Fruit fly (Drosophila melanogaster): ENCODE results near the gene cype.
A peak's percentile ranks its signal among the peaks of the same experiment; 100 is the strongest.

cype gene

DNA sequence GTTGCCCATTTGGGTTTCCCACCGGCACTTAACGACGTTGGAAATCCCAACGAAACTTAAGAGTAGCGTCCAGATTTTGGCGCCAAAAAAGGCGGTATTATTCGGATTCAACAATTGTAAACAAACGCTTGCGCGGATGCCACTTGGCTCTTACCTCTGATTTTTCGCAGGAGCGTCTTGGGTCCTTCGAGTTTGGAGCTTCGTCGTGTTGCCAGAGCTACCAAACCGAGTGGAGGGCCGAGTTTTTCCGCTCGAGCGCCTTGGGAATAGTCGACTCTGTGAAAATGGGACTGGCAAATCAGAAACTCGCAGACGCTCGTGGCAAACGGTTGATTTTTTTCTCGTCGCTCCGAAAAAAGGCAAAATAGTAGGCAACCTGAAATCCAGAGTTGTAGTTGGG lies 18.9 kb downstream of the cype start, which contains the start of gene nompC:
nompC (plus strand) TSS at position 301 of the 400 bp plus-strand sequence.
- no peak for TF ChIP-seq Rel (GFP tag; optimal IDR thresholded peaks at IDR 0.05)
- no peak for TF ChIP-seq Rel (tag; optimal IDR thresholded peaks at IDR 0.05)
- TF ChIP-seq N (GFP tag; optimal IDR thresholded peaks at IDR 0.05) = no peak
- TF ChIP-seq foxo (GFP tag; optimal IDR thresholded peaks at IDR 0.05) = no peak
- no peak for TF ChIP-seq fru (GFP tag; optimal IDR thresholded peaks at IDR 0.05)
- no peak for TF ChIP-seq pan (optimal IDR thresholded peaks at IDR 0.05)
- no peak for TF ChIP-seq Hr83 (GFP tag; optimal IDR thresholded peaks at IDR 0.05; ENCODE audit: poor library complexity, severe bottlenecking)
- TF ChIP-seq Hnf4 (GFP tag; optimal IDR thresholded peaks at IDR 0.05) = no peak
- no peak for TF ChIP-seq dl (GFP tag; optimal IDR thresholded peaks at IDR 0.05; ENCODE audit: insufficient read depth in 1 of 2, partially characterized antibody in 2 of 2)
- TF ChIP-seq dmrt93B (GFP tag; optimal IDR thresholded peaks at IDR 0.05) = no peak
- TF ChIP-seq h (GFP tag; optimal IDR thresholded peaks at IDR 0.05) = no peak
- no peak for TF ChIP-seq br (GFP tag; optimal IDR thresholded peaks at IDR 0.05)
- TF ChIP-seq Hr78 (GFP tag; optimal IDR thresholded peaks at IDR 0.05) = no peak

DNA sequence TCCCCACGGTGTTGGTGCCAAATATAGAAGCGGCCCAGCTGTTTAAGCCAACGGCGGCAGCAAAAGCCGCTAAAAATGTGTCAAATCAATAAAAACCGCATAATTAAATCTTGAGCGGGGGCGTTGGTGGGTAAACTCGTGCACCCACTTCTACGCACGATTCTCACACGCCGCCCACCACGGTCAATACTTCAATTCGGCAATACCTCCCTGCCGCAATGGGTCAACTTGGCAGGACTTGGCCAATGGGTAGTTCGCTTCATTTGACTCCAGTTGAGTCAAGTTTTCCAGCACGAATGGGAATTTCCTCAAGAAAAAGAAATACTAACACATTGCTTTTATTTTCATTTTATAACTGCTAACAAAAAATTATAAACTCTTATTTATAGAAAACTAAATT lies 21.6 kb downstream of the cype start:
- no peak for TF ChIP-seq tai (GFP tag; optimal IDR thresholded peaks at IDR 0.05)

DNA sequence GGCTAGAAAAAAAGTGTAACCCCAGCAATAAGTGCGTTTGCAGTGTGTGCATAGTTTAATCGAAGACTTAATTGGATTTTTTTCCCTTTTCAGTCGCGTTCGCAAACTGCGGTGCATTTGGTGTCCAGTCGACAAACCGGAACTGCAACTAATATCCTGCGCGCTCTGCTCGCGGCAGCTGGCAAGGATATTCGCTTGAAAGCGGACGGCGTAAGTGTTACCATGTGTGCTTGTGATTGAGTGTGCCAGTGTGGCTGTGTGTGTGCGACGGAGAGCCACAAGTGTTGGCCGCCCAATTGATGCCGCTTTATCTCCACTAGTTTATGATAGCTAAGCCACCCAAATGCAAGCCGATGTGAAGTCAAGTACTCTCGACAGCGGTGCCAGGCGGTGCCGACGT lies 26.4 kb downstream of the cype start:
- TF ChIP-seq CG9705 (GFP tag; optimal IDR thresholded peaks at IDR 0.05) = no peak
- no peak for TF ChIP-seq HLH106 (tag; optimal IDR thresholded peaks at IDR 0.05)
- no peak for TF ChIP-seq dmrt93B (GFP tag; optimal IDR thresholded peaks at IDR 0.05)
- TF ChIP-seq CG32264 (GFP tag; optimal IDR thresholded peaks at IDR 0.05) = no peak
- no peak for TF ChIP-seq pan (optimal IDR thresholded peaks at IDR 0.05)
- no peak for TF ChIP-seq N (GFP tag; optimal IDR thresholded peaks at IDR 0.05)
- TF ChIP-seq Dfd (GFP tag; optimal IDR thresholded peaks at IDR 0.05) = no peak
- no peak for TF ChIP-seq ey (GFP tag; optimal IDR thresholded peaks at IDR 0.05)
- TF ChIP-seq OdsH (GFP tag; optimal IDR thresholded peaks at IDR 0.05) = no peak
- no peak for TF ChIP-seq fru (GFP tag; optimal IDR thresholded peaks at IDR 0.05)
- no peak for TF ChIP-seq Hnf4 (GFP tag; optimal IDR thresholded peaks at IDR 0.05)
- TF ChIP-seq br (GFP tag; optimal IDR thresholded peaks at IDR 0.05) = no peak
- no peak for TF ChIP-seq sage (GFP tag; optimal IDR thresholded peaks at IDR 0.05)

dm6 chr2L:5362351-5362750 lies 35.3 kb downstream of the cype start:
- no peak for TF ChIP-seq h (GFP tag; optimal IDR thresholded peaks at IDR 0.05)
- no peak for TF ChIP-seq CrebA (GFP tag; optimal IDR thresholded peaks at IDR 0.05; ENCODE audit: borderline replicate concordance)
- TF ChIP-seq Mio (GFP tag; optimal IDR thresholded peaks at IDR 0.05) = no peak
- no peak for TF ChIP-seq ey (GFP tag; optimal IDR thresholded peaks at IDR 0.05)

DNA sequence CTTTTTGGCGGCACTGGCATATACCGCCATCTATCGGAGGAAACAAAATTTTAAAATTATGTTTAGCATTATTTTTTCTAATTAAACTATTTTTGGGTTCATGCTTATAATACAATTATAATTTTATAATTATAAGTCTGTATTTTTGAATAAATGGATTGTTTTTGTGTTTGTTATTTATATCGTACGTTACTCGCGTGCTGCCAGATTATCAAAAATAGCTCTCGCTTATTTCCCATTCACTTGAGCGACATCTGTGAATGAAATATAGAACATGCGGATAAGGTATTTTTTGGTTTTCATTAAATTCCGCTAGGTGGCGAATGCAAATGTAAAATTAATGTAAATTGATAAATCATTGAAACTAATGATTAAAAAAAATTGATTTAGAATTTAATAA lies 38.8 kb downstream of the cype start:
- TF ChIP-seq OdsH (GFP tag; optimal IDR thresholded peaks at IDR 0.05) = peak; percentile 13
- peak; percentile 90 for TF ChIP-seq Myc (optimal IDR thresholded peaks at IDR 0.05)
- no peak for TF ChIP-seq Vsx2 (GFP tag; optimal IDR thresholded peaks at IDR 0.05; ENCODE audit: partially characterized antibody)

- TF ChIP-seq dsf (GFP tag; optimal IDR thresholded peaks at IDR 0.05; ENCODE audit: borderline replicate concordance) (no peak), brk (GFP tag; optimal IDR thresholded peaks at IDR 0.05) (no peak), sage (GFP tag; optimal IDR thresholded peaks at IDR 0.05) (no peak), h (GFP tag; optimal IDR thresholded peaks at IDR 0.05) (no peak), lola (GFP tag; optimal IDR thresholded peaks at IDR 0.05) (no peak), Myc (optimal IDR thresholded peaks at IDR 0.05) (no peak), CG9705 (GFP tag; optimal IDR thresholded peaks at IDR 0.05) (no peak), pan (optimal IDR thresholded peaks at IDR 0.05) (no peak), usp (GFP tag; optimal IDR thresholded peaks at IDR 0.05) (no peak), Dfd (GFP tag; optimal IDR thresholded peaks at IDR 0.05) (no peak), Jra (GFP tag; optimal IDR thresholded peaks at IDR 0.05) (no peak), psq (GFP tag; optimal IDR thresholded peaks at IDR 0.05) (no peak), Vsx2 (GFP tag; optimal IDR thresholded peaks at IDR 0.05; ENCODE audit: partially characterized antibody) (no peak), Hr83 (GFP tag; optimal IDR thresholded peaks at IDR 0.05; ENCODE audit: poor library complexity, severe bottlenecking) (no peak), Abd-B (GFP tag; optimal IDR thresholded peaks at IDR 0.05) (no peak), Dif (GFP tag; optimal IDR thresholded peaks at IDR 0.05; ENCODE audit: partially characterized antibody) (no peak), Rel (GFP tag; optimal IDR thresholded peaks at IDR 0.05) (no peak), Rel (tag; optimal IDR thresholded peaks at IDR 0.05) (no peak), tai (GFP tag; optimal IDR thresholded peaks at IDR 0.05) (no peak)
These were observed 41.0 kb downstream of the cype start for dm6 chr2L:5367983-5368382.

Data from whole organism, wandering third instar larva.